Fruit fly (Drosophila melanogaster): ENCODE results near the gene CG5151.

The CG5151 gene

dm6 chr3L:16157251-16158190 lies 7.0 kb downstream of the CG5151 start (continued):
- peak; percentile 21 for TF ChIP-seq CG17829 (tag; optimal IDR thresholded peaks at IDR 0.05)
- no peak for TF ChIP-seq H2.0 (GFP tag; IDR thresholded peaks at IDR 0.05)
- no peak for TF ChIP-seq CG9932 (GFP tag; IDR thresholded peaks at IDR 0.05)
- TF ChIP-seq Mrtf (GFP tag; IDR thresholded peaks at IDR 0.05): no peak
- TF ChIP-seq CG2712 (tag; optimal IDR thresholded peaks at IDR 0.05): peak; percentile 58
- TF ChIP-seq CG10431 (GFP tag; optimal IDR thresholded peaks at IDR 0.05): no peak
- peak; percentile 3 for TF ChIP-seq CG11723 (GFP tag; optimal IDR thresholded peaks at IDR 0.05)
- TF ChIP-seq jing (GFP tag; optimal IDR thresholded peaks at IDR 0.05): no peak
- peak; percentile 46 for TF ChIP-seq Hr3 (GFP tag; optimal IDR thresholded peaks at IDR 0.05)
- no peak for TF ChIP-seq lov (optimal IDR thresholded peaks at IDR 0.05)
- no peak for TF ChIP-seq lov (GFP tag; IDR thresholded peaks at IDR 0.05)
- peak; percentile 2 for TF ChIP-seq Dip3 (GFP tag; optimal IDR thresholded peaks at IDR 0.05)
- TF ChIP-seq exex (tag; optimal IDR thresholded peaks at IDR 0.05): no peak
- TF ChIP-seq chinmo (GFP tag; IDR thresholded peaks at IDR 0.05; ENCODE audit: partially characterized antibody): no peak
- peak; percentile 20 for TF ChIP-seq Mes4 (GFP tag; optimal IDR thresholded peaks at IDR 0.05)
- TF ChIP-seq CG6854 (GFP tag; optimal IDR thresholded peaks at IDR 0.05): no peak
- no peak for TF ChIP-seq crp (GFP tag; optimal IDR thresholded peaks at IDR 0.05)
- no peak for TF ChIP-seq salm (tag; optimal IDR thresholded peaks at IDR 0.05)
- no peak for TF ChIP-seq CG13894 (tag; optimal IDR thresholded peaks at IDR 0.05)
- peak; percentile 39 for TF ChIP-seq Fer3 (tag; optimal IDR thresholded peaks at IDR 0.05)
- TF ChIP-seq CG2116 (GFP tag; optimal IDR thresholded peaks at IDR 0.05): peak; percentile 4
- TF ChIP-seq bcd (GFP tag; optimal IDR thresholded peaks at IDR 0.05): peak; percentile 38
- TF ChIP-seq ato (GFP tag; IDR thresholded peaks at IDR 0.05; ENCODE audit: partially characterized antibody): no peak
- no peak for TF ChIP-seq CG11560 (tag; IDR thresholded peaks at IDR 0.05)
- no peak for TF ChIP-seq caup (GFP tag; optimal IDR thresholded peaks at IDR 0.05; ENCODE audit: severe bottlenecking)
- no peak for TF ChIP-seq aop (GFP tag; IDR thresholded peaks at IDR 0.05)
- peak; percentile 63 for TF ChIP-seq ATbp (GFP tag; optimal IDR thresholded peaks at IDR 0.05)
- peak; percentile 17 for TF ChIP-seq sqz (GFP tag; optimal IDR thresholded peaks at IDR 0.05)
- TF ChIP-seq Nf-YB (GFP tag; optimal IDR thresholded peaks at IDR 0.05): no peak
- peak; percentile 53 for TF ChIP-seq run (tag; optimal IDR thresholded peaks at IDR 0.05)
- TF ChIP-seq tup (GFP tag; optimal IDR thresholded peaks at IDR 0.05): no peak
- TF ChIP-seq HHEX (GFP tag; optimal IDR thresholded peaks at IDR 0.05): peak; percentile 53
- TF ChIP-seq B-H2 (GFP tag; optimal IDR thresholded peaks at IDR 0.05): no peak
- TF ChIP-seq ttk (GFP tag; IDR thresholded peaks at IDR 0.05): peak; percentile 30; the same call in 1 of the 2 replicates
- TF ChIP-seq CG13424 (tag; optimal IDR thresholded peaks at IDR 0.05): peak; percentile 65
- peak; percentile 56 for TF ChIP-seq CG1529 (GFP tag; optimal IDR thresholded peaks at IDR 0.05)
- no peak for TF ChIP-seq CG2202 (tag; optimal IDR thresholded peaks at IDR 0.05)
- TF ChIP-seq PHDP (tag; optimal IDR thresholded peaks at IDR 0.05): peak; percentile 55
- no peak for TF ChIP-seq insv (GFP tag; optimal IDR thresholded peaks at IDR 0.05)
- no peak for TF ChIP-seq CG9797 (GFP tag; optimal IDR thresholded peaks at IDR 0.05)
- TF ChIP-seq ems (GFP tag; optimal IDR thresholded peaks at IDR 0.05): peak; percentile 28
- TF ChIP-seq Abd-B (GFP tag; optimal IDR thresholded peaks at IDR 0.05): peak; percentile 65
- no peak for TF ChIP-seq CG4328 (GFP tag; optimal IDR thresholded peaks at IDR 0.05)
- peak; percentile 68 for TF ChIP-seq fd96Cb (tag; optimal IDR thresholded peaks at IDR 0.05)
- no peak for TF ChIP-seq oc (tag; optimal IDR thresholded peaks at IDR 0.05)
- TF ChIP-seq CG15601 (tag; optimal IDR thresholded peaks at IDR 0.05): peak; percentile 4
- TF ChIP-seq CG4404 (GFP tag; IDR thresholded peaks at IDR 0.05): no peak
- TF ChIP-seq Atf3 (GFP tag; optimal IDR thresholded peaks at IDR 0.05): peak; percentile 9
